Worm (Caenorhabditis elegans) whole organism, late embryonic: ENCODE results near the gene F41E6.1.

Experiments used
- K09A11.1 ChIP-seq: sonication (generic microtip); optimal IDR thresholded peaks from 2 replicates; lab custom pipeline; 2017; ENCODE audit warnings: antibody characterized with exemption, mild to moderate bottlenecking, missing genetic modification characterization, missing compliant biosample characterization; ENCODE audit not compliant: insufficient read depth
- T23F11.4 ChIP-seq: fragments of 200-800 bp; sonication (Bioruptor generic); optimal IDR thresholded peaks from 2 replicates; lab custom pipeline; 2018; ENCODE audit warnings: mild to moderate bottlenecking, missing genetic modification characterization, missing compliant biosample characterization
- Y22D7AL.16 ChIP-seq: sonication (generic microtip); optimal IDR thresholded peaks from 2 replicates; lab custom pipeline; 2016; ENCODE audit warnings: missing genetic modification characterization, missing compliant biosample characterization
- ahr-1 ChIP-seq: sonication (generic microtip); optimal IDR thresholded peaks from 2 replicates; lab custom pipeline; 2016; ENCODE audit warnings: missing genetic modification characterization, missing compliant biosample characterization
- ama-1 ChIP-seq: fragments of 150-350 bp; optimal IDR thresholded peaks from 2 replicates; lab custom pipeline; 2014
- ceh-14 ChIP-seq: sonication (generic microtip); optimal IDR thresholded peaks from 2 replicates; lab custom pipeline; 2016; ENCODE audit warnings: missing genotype, missing genetic modification characterization, missing compliant biosample characterization
- ceh-34 ChIP-seq: sonication (generic microtip); optimal IDR thresholded peaks from 2 replicates; lab custom pipeline; 2016; ENCODE audit warnings: mild to moderate bottlenecking, missing genetic modification characterization, missing compliant biosample characterization
- ceh-45 ChIP-seq: fragments of 200-800 bp; sonication (Bioruptor generic); IDR thresholded peaks from 2 replicates; pipeline ENCODE4 v1.3.6; 2022; ENCODE audit warnings: missing genetic modification reagents, missing genetic modification characterization, missing compliant biosample characterization
- eyg-1 ChIP-seq: sonication (generic microtip); optimal IDR thresholded peaks from 2 replicates; lab custom pipeline; 2016; ENCODE audit warnings: missing genotype, missing genetic modification characterization, missing compliant biosample characterization
- fax-1 ChIP-seq: sonication (generic microtip); optimal IDR thresholded peaks from 2 replicates; lab custom pipeline; 2016; ENCODE audit warnings: missing genotype, missing genetic modification characterization, missing compliant biosample characterization
- hlh-30 ChIP-seq: sonication (generic microtip); optimal IDR thresholded peaks from 2 replicates; lab custom pipeline; 2017; ENCODE audit warnings: antibody characterized with exemption, missing genetic modification characterization, missing compliant biosample characterization; ENCODE audit not compliant: insufficient read depth
- hlh-6 ChIP-seq: sonication (generic microtip); optimal IDR thresholded peaks from 2 replicates; lab custom pipeline; 2016; ENCODE audit warnings: missing genotype, missing genetic modification characterization, missing compliant biosample characterization
- hlh-8 ChIP-seq: sonication (generic microtip); optimal IDR thresholded peaks from 2 replicates; lab custom pipeline; 2016; ENCODE audit warnings: missing genotype, missing genetic modification characterization, missing compliant biosample characterization
- lin-11 ChIP-seq: fragments of 200-800 bp; sonication (Bioruptor generic); optimal IDR thresholded peaks from 2 replicates; lab custom pipeline; 2018; ENCODE audit warnings: mild to moderate bottlenecking, missing genetic modification characterization, missing compliant biosample characterization
- madf-2 ChIP-seq: sonication (generic microtip); optimal IDR thresholded peaks from 2 replicates; lab custom pipeline; 2017; ENCODE audit warnings: missing genetic modification characterization, missing compliant biosample characterization
- mec-3 ChIP-seq: sonication (generic microtip); optimal IDR thresholded peaks from 2 replicates; lab custom pipeline; 2016; ENCODE audit warnings: borderline replicate concordance, missing genetic modification characterization, missing compliant biosample characterization
- nfya-1 ChIP-seq: sonication (generic microtip); optimal IDR thresholded peaks from 2 replicates; lab custom pipeline; 2017; ENCODE audit warnings: missing genetic modification characterization, mild to moderate bottlenecking, missing compliant biosample characterization, antibody characterized with exemption, moderate library complexity
- nhr-11 ChIP-seq: fragments of 150-350 bp; optimal IDR thresholded peaks from 2 replicates; lab custom pipeline; 2014; ENCODE audit warnings: missing biosample characterization, missing genetic modification characterization
- npax-4 ChIP-seq: sonication (generic microtip); optimal IDR thresholded peaks from 2 replicates; lab custom pipeline; 2016; ENCODE audit warnings: missing genetic modification characterization, missing compliant biosample characterization
- odd-2 ChIP-seq: sonication (generic microtip); optimal IDR thresholded peaks from 2 replicates; lab custom pipeline; 2017; ENCODE audit warnings: antibody characterized with exemption, mild to moderate bottlenecking, missing genetic modification characterization, missing compliant biosample characterization
- pag-3 ChIP-seq: sonication (generic microtip); optimal IDR thresholded peaks from 2 replicates; lab custom pipeline; 2016; ENCODE audit warnings: missing compliant biosample characterization, missing genetic modification characterization, borderline replicate concordance
- pat-9 ChIP-seq: fragments of 200-800 bp; sonication (Bioruptor generic); optimal IDR thresholded peaks from 2 replicates; lab custom pipeline; 2018; ENCODE audit warnings: mild to moderate bottlenecking, missing genetic modification characterization, moderate library complexity, missing compliant biosample characterization
- pha-2 ChIP-seq: sonication (generic microtip); optimal IDR thresholded peaks from 2 replicates; lab custom pipeline; 2017; ENCODE audit warnings: mild to moderate bottlenecking, missing genetic modification characterization, missing compliant biosample characterization
- pros-1 ChIP-seq: fragments of 150-350 bp; optimal IDR thresholded peaks from 2 replicates; lab custom pipeline; 2014; ENCODE audit warnings: missing biosample characterization, missing genetic modification reagents, missing genetic modification characterization
- rnt-1 ChIP-seq: sonication (generic microtip); optimal IDR thresholded peaks from 2 replicates; lab custom pipeline; 2016; ENCODE audit warnings: missing genetic modification characterization, missing compliant biosample characterization
- tbx-2 ChIP-seq: sonication (generic microtip); optimal IDR thresholded peaks from 2 replicates; lab custom pipeline; 2016; ENCODE audit warnings: missing genetic modification characterization, missing compliant biosample characterization
- tbx-7 ChIP-seq: sonication (generic microtip); optimal IDR thresholded peaks from 2 replicates; lab custom pipeline; 2016; ENCODE audit warnings: missing genotype, missing genetic modification characterization, missing compliant biosample characterization
- ttx-3 ChIP-seq: sonication (generic microtip); optimal IDR thresholded peaks from 2 replicates; lab custom pipeline; 2016; ENCODE audit warnings: missing genetic modification reagents, missing genetic modification characterization, missing compliant biosample characterization
- unc-3 ChIP-seq, 2 experiments: fragments of 200-800 bp in 1 of 2; sonication (Bioruptor generic) in 1 of 2; sonication (generic microtip) in 1 of 2; conservative IDR thresholded peaks in 1 of 2; optimal IDR thresholded peaks in 1 of 2; 2 replicates each; pipeline versions ENCODE4 v1.3.6 to Lab custom; 2016 to 2022; ENCODE audit warnings: missing compliant biosample characterization in 2 of 2, missing genetic modification characterization in 2 of 2, missing genetic modification reagents in 1 of 2
- unc-42 ChIP-seq: sonication (generic microtip); optimal IDR thresholded peaks from 2 replicates; lab custom pipeline; 2016; ENCODE audit warnings: missing genotype, missing genetic modification characterization, missing compliant biosample characterization
- unc-55 ChIP-seq: sonication (generic microtip); optimal IDR thresholded peaks from 2 replicates; lab custom pipeline; 2017; ENCODE audit warnings: missing biosample characterization, missing genetic modification reagents, missing genetic modification characterization
- zip-5 ChIP-seq: sonication (generic microtip); optimal IDR thresholded peaks from 2 replicates; lab custom pipeline; 2016; ENCODE audit warnings: missing genetic modification characterization, missing compliant biosample characterization
- ztf-16 ChIP-seq: sonication (generic microtip); optimal IDR thresholded peaks from 2 replicates; lab custom pipeline; 2017; ENCODE audit warnings: missing genetic modification characterization, missing compliant biosample characterization

The F41E6.1 gene

DNA sequence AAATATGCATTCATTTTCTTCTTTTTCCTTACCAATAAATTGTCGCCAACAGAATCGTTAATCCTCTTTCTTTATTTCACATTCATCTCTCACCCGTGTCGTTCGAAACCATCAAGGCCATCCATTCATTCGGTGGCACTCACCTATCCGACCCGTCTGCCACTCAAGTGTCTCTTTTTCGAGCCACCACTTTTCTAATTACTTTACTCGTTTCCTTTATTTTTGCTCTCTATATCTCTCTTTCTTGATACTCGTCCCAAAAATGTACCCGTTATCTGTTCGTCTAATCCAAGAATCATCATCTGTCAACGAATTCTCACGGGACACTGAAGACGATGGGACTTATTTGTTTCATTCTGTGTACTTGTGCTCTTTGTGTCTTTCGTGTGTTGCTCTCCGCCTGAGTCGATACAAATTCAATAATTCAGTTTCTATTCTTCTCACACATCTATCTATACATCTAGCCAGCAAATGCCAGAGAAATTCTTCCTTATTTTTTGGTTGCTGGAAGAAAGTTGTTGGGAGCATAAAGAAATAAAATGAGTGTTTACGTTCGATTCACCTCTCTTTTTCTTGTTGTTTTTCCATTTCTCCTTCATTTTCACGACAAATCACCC lies 29.6 kb upstream of the F41E6.1 start:
- no peak for TF ChIP-seq ceh-14 (tag; lab: Kevin White, UChicago)
- no peak for TF ChIP-seq Y22D7AL.16 (tag; lab: Kevin White, UChicago)
- TF ChIP-seq ceh-34 (tag; lab: Kevin White, UChicago) = no peak
- TF ChIP-seq pat-9 (tag; lab: Kevin White, UChicago) = no peak
- TF ChIP-seq madf-2 (tag; lab: Kevin White, UChicago) = no peak
- TF ChIP-seq lin-11 (tag; lab: Kevin White, UChicago) = no peak
- TF ChIP-seq odd-2 (tag; lab: Kevin White, UChicago) = no peak
- TF ChIP-seq unc-55 = peak; percentile 20
- no peak for TF ChIP-seq pag-3 (tag; lab: Kevin White, UChicago)
- no peak for TF ChIP-seq tbx-7
- no peak for TF ChIP-seq mec-3
- TF ChIP-seq unc-42 (tag; lab: Kevin White, UChicago) = peak; percentile 67

DNA sequence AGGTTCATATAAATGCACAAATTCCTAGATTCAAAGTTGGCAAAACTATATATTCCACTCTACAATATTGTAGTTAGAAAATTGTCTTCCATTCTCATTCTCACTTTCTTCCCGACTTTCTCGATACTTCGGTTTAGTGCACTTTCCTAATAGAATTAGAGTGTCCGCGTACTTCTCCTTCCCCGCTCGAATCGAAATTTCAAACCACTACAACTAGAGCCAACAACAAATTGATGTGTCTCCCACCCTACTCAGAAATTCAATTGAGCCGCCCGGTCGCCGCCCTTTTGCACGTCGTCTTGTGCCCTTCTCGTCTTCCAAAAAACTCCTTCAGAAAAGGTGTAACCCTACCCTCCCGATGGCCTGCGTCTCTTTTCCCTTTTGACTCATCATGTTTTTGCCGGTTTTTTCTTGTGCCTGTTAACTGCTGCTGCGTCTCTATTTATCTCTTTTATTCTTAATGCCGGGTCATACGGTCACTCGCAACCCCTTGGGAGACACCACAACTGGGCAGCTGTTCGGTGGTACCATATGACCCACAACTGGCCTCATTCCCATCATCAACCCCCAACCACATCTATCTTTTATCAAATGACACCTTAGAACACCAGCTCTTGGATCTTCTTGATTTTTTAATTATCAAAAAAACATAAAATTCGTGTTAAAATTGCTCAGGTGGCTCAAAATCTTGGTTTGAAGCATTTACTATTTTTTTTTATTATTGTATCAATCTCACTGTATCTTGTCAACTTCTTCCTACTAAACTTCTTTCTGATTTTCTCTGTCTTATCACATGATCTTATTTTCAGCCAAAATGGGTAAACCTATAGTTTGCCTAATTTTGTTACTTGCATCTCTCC lies 28.1 kb upstream of the F41E6.1 start, which contains the start of gene tag-196:
tag-196 (plus strand) TSS at position 810 of the 860 bp plus-strand sequence.
- TF ChIP-seq pat-9 (tag; lab: Kevin White, UChicago) = no peak
- TF ChIP-seq ceh-45 (GFP tag; lab: Robert Waterston, UW) = 0 out of 2 replicates have a peak, but pooled peaks have one; percentile 47
- no peak for TF ChIP-seq nfya-1 (tag; lab: Kevin White, UChicago)
- no peak for TF ChIP-seq npax-4 (tag; lab: Kevin White, UChicago)
- TF ChIP-seq rnt-1 (tag; lab: Kevin White, UChicago) = no peak
- no peak for TF ChIP-seq ttx-3 (tag; lab: Kevin White, UChicago)
- no peak for TF ChIP-seq nhr-11
- peak; percentile 95 for TF ChIP-seq unc-42 (tag; lab: Kevin White, UChicago)
- peak; percentile 29 for TF ChIP-seq hlh-30 (tag; lab: Kevin White, UChicago)
- TF ChIP-seq zip-5 (tag; lab: Kevin White, UChicago) = no peak
- no peak for TF ChIP-seq unc-3 (GFP tag; conservative IDR thresholded peaks at IDR 0.05; lab: Robert Waterston, UW)
- no peak for TF ChIP-seq unc-3 (tag; optimal IDR thresholded peaks at IDR 0.05; lab: Kevin White, UChicago)
- TF ChIP-seq ahr-1 (tag; lab: Kevin White, UChicago) = no peak
- TF ChIP-seq odd-2 (tag; lab: Kevin White, UChicago) = no peak
- no peak for TF ChIP-seq ama-1
- peak; percentile 37 for TF ChIP-seq tbx-2
- TF ChIP-seq, all 69 proteins: peak for 4

DNA sequence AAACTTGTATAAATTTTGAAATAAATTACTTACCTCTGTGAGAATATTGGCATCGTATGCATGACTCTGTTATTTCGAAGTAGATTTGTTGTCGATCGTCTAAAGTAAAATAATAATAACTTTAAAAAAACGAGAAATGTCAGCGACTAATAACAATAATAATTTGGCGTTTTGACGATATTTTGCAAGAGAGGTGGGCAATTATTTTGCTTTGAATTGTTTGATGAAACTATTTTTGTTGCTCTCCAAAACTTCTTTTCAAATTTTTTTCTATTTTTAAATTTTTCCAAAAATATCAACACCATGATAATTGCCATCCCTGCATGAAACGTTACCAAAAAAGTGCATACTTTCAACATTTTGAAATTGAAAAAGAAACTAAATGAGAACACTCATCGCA lies 23.2 kb upstream of the F41E6.1 start, which contains the start of gene F41E6.7:
F41E6.7 (minus strand) TSS at position 101 of the 400 bp plus-strand sequence.
- TF ChIP-seq eyg-1 (tag; lab: Kevin White, UChicago) (no peak), hlh-6 (tag; lab: Kevin White, UChicago) (no peak), ceh-45 (GFP tag; lab: Robert Waterston, UW) (no peak), tbx-2 (no peak)

DNA sequence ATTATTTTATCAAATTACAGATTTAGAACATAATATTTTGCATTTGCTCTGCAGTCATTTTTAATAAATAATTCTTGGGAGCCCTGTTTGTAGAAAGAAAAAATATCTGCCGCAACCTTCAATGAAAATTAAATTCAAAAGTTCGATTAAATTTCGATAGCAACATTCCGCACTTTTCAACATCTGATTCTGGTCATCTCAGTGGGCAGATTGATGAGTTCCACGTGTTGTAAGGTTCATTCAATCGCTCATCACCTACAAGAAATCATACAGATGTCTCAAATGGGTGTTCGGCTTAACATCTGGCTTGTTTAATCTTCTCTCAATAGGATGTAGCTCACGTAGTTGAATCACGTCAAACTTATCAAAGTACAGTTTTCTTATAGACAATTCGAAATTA lies 22.5 kb upstream of the F41E6.1 start:
- TF ChIP-seq fax-1 (tag; lab: Kevin White, UChicago) (no peak), hlh-8 (tag; lab: Kevin White, UChicago) (peak; percentile 15)

DNA sequence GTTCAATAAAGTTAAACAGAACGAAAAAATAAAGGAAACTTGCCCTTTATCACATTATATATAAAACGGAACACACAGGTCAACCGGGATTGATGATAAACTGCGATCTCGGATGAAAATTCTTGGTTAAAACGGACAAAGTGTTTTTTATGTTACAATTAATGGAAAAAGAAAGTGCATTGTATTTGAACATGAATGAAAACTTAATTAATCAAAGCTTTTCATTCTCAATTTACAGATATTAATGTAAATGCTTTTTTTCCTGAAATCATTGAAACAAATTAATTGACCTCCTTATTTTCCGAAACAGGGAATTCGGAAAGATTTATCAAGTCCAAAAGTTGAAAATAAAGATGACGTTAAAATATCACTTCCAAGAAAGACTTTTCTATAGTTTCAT lies 21.0 kb upstream of the F41E6.1 start, which contains the start of gene F41E6.8:
F41E6.8 (minus strand) TSS at position 101 of the 400 bp plus-strand sequence.
- TF ChIP-seq ceh-45 (GFP tag; lab: Robert Waterston, UW) (no peak), mec-3 (no peak), T23F11.4 (GFP tag; lab: Kevin White, UChicago) (no peak), Y22D7AL.16 (tag; lab: Kevin White, UChicago) (no peak), fax-1 (tag; lab: Kevin White, UChicago) (no peak), K09A11.1 (tag; lab: Kevin White, UChicago) (no peak), ztf-16 (tag; lab: Kevin White, UChicago) (no peak), pha-2 (tag; lab: Kevin White, UChicago) (no peak), pros-1 (tag; lab: Kevin White, UChicago) (no peak)
